Fruit fly (Drosophila melanogaster): ENCODE data around the gene CG14397.

DNA sequence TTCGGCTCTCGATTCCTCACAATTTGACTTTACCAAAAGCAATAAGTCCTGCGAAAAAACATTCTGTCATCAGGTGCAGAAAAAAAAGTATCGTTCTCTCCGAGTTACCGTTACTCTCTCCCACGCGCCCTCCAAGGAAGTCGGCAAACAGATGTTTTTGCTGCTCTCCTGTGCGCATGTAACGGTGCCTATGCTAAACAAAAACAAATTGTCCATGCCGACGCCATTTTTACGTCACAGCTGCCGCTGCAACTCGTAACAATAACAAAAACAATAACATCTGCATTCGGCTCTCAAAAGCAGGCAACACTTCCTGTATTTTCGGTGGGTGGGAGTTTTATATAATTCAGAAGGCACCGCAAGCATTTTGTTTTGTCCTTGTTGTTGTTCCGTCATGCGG, 14.1 kb downstream of the CG14397 start:
- TF ChIP-seq slbo (GFP tag; IDR thresholded peaks at IDR 0.05) (no peak), gcm (GFP tag; optimal IDR thresholded peaks at IDR 0.05) (no peak), CG6854 (GFP tag; optimal IDR thresholded peaks at IDR 0.05) (no peak), wdn (GFP tag; IDR thresholded peaks at IDR 0.05) (no peak), oc (tag; optimal IDR thresholded peaks at IDR 0.05) (no peak), fd102C (GFP tag; optimal IDR thresholded peaks at IDR 0.05) (no peak), BtbVII (GFP tag; optimal IDR thresholded peaks at IDR 0.05) (no peak), NFAT (GFP tag; IDR thresholded peaks at IDR 0.05) (no peak), CG9727 (GFP tag; optimal IDR thresholded peaks at IDR 0.05) (no peak), CG10462 (GFP tag; optimal IDR thresholded peaks at IDR 0.05) (no peak)

Measured in whole organism, embryonic.